Fruit fly (Drosophila melanogaster) whole organism, wandering third instar larva: ENCODE measurements around the gene CG15404.
"Not testable (repeated sequence)": the region's sequence is repeated elsewhere in the genome, so short reads cannot be mapped to it uniquely, and the experiment has no call there.

Experiments
- N ChIP-seq: fragments of >200 bp; optimal IDR thresholded peaks from 2 replicates; lab custom pipeline; 2018; ENCODE audit warnings: missing biosample characterization, missing external identifiers, missing genetic modification characterization
- brk ChIP-seq: fragments of 200-800 bp; sonication (Bioruptor generic); optimal IDR thresholded peaks from 2 replicates; lab custom pipeline; 2016; ENCODE audit warnings: missing biosample characterization, mild to moderate bottlenecking, missing genetic modification characterization
- psq ChIP-seq: fragments of 200-800 bp; sonication (Bioruptor generic); optimal IDR thresholded peaks from 3 replicates; lab custom pipeline; 2017; ENCODE audit warnings: missing biosample characterization, mild to moderate bottlenecking, missing genetic modification characterization, moderate library complexity
- usp ChIP-seq: fragments of >200 bp; optimal IDR thresholded peaks from 2 replicates; lab custom pipeline; 2017; ENCODE audit warnings: missing biosample characterization, missing genetic modification characterization

DNA sequence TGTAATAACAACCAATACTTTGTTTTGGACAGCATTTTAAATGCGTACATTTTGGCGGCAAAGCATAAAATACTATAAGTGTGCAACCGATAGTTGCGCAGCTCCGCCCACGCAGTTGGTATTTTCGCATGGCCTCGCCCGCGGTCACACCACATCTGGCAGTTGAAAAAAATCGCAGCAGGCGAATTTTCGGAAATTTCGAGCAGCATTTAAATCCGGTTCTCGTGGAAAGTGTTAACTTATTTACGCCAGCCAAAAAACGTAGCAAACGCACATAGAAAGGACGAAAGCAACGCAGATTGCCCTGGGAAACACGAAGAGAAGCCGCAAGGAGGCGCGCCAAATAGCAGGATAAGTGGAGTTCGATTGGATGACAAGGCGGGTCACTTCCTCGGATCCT lies 10.3 kb upstream of the CG15404 start, which contains the start of gene Hydr2:
- TF ChIP-seq brk, psq, N, usp (GFP tag; lab: Kevin White, UChicago): not testable (repeated sequence)
